Fruit fly (Drosophila melanogaster) whole organism, larva: ENCODE data around the gene TwdlG.

Experiments
- noc ChIP-seq: fragments of 200-800 bp; sonication (Bioruptor generic); optimal IDR thresholded peaks from 3 replicates; lab custom pipeline; 2019; ENCODE audit warnings: missing biosample characterization, mild to moderate bottlenecking, missing genetic modification characterization, moderate library complexity

TwdlG gene

dm6 chr3R:4251241-4251640, at the start of gene TwdlG:
Gene TwdlG, minus strand, starts transcription at chr3R:4251341.
- no peak for TF ChIP-seq noc (tag; lab: Kevin White, UChicago)

- TF ChIP-seq noc (tag; lab: Kevin White, UChicago): peak; percentile 60
Measured at dm6 chr3R:4294689-4295088, 43.5 kb upstream of the TwdlG start, which contains the start of gene Nepl11. Gene Nepl11, minus strand, starts transcription at chr3R:4294840.

- TF ChIP-seq noc (tag; lab: Kevin White, UChicago): no peak
Measured at dm6 chr3R:4292185-4292584, 41.0 kb upstream of the TwdlG start.

dm6 chr3R:4291289-4291688, 40.1 kb upstream of the TwdlG start:
- TF ChIP-seq noc (tag; lab: Kevin White, UChicago): peak; percentile 18

dm6 chr3R:4284376-4284953, 33.3 kb upstream of the TwdlG start:
- no peak for TF ChIP-seq noc (tag; lab: Kevin White, UChicago)

dm6 chr3R:4282207-4282606, 31.1 kb upstream of the TwdlG start:
- TF ChIP-seq noc (tag; lab: Kevin White, UChicago): no peak

- TF ChIP-seq noc (tag; lab: Kevin White, UChicago): no peak
Measured at dm6 chr3R:4281119-4281861, 30.1 kb upstream of the TwdlG start.

dm6 chr3R:4280062-4280461, 28.9 kb upstream of the TwdlG start, which contains the start of gene cpx:
Gene cpx, plus strand, starts transcription at chr3R:4280221.
- no peak for TF ChIP-seq noc (tag; lab: Kevin White, UChicago)

dm6 chr3R:4277828-4278227, 26.7 kb upstream of the TwdlG start, which contains the start of gene flip:
Gene flip, minus strand, starts transcription at chr3R:4277928.
- TF ChIP-seq noc (tag; lab: Kevin White, UChicago): no peak

- TF ChIP-seq noc (tag; lab: Kevin White, UChicago): no peak
Measured at dm6 chr3R:4268339-4268738, 17.2 kb upstream of the TwdlG start.

- no peak for TF ChIP-seq noc (tag; lab: Kevin White, UChicago)
Measured at dm6 chr3R:4266470-4266869, 15.3 kb upstream of the TwdlG start, which contains the start of gene CG1092. Gene CG1092, plus strand, starts transcription at chr3R:4266770.

dm6 chr3R:4256672-4257071, 5.5 kb upstream of the TwdlG start, which contains the start of gene Or82a:
Gene Or82a, plus strand, starts transcription at chr3R:4256972.
- no peak for TF ChIP-seq noc (tag; lab: Kevin White, UChicago)

dm6 chr3R:4254408-4254807, 3.3 kb upstream of the TwdlG start, which contains the start of gene TwdlV:
Gene TwdlV, plus strand, starts transcription at chr3R:4254708.
- no peak for TF ChIP-seq noc (tag; lab: Kevin White, UChicago)

- TF ChIP-seq noc (tag; lab: Kevin White, UChicago): no peak
Measured at dm6 chr3R:4252943-4253342, 1.8 kb upstream of the TwdlG start, which contains the start of gene CG14644. Gene CG14644, minus strand, starts transcription at chr3R:4253043.

dm6 chr3R:4249947-4250346, 1.2 kb downstream of the TwdlG start:
- TF ChIP-seq noc (tag; lab: Kevin White, UChicago): no peak

- TF ChIP-seq noc (tag; lab: Kevin White, UChicago): no peak
Measured at dm6 chr3R:4246578-4247070, 4.5 kb downstream of the TwdlG start, which contains the start of gene TwdlF. Gene TwdlF, plus strand, starts transcription at chr3R:4247020.
